Worm (Caenorhabditis elegans) whole organism, L4 larva: ENCODE measurements around the gene sphr-1.

ENCODE experiments used
- F49E8.2 ChIP-seq: sonication (generic microtip); optimal IDR thresholded peaks from 2 replicates; lab custom pipeline; 2016; ENCODE audit warnings: missing compliant biosample characterization, mild to moderate bottlenecking, missing genetic modification characterization, borderline replicate concordance
- ceh-28 ChIP-seq: fragments of 150-350 bp; optimal IDR thresholded peaks from 2 replicates; lab custom pipeline; 2014; ENCODE audit warnings: missing biosample characterization, missing genetic modification reagents, missing genetic modification characterization
- dve-1 ChIP-seq: sonication (generic microtip); optimal IDR thresholded peaks from 2 replicates; lab custom pipeline; 2017; ENCODE audit warnings: antibody characterized with exemption, mild to moderate bottlenecking, missing genetic modification characterization, missing compliant biosample characterization; ENCODE audit not compliant: insufficient read depth
- madf-5 ChIP-seq, 2 experiments: fragments of 200-800 bp; sonication (Bioruptor generic); IDR thresholded peaks; 2 replicates each; pipeline ENCODE4 v1.3.6; 2022; ENCODE audit warnings: missing compliant biosample characterization in 2 of 2, missing genetic modification characterization in 2 of 2
- nhr-11 ChIP-seq: fragments of 150-350 bp; optimal IDR thresholded peaks from 2 replicates; lab custom pipeline; 2014; ENCODE audit warnings: missing biosample characterization, missing genetic modification characterization
- nhr-28 ChIP-seq: fragments of 150-350 bp; optimal IDR thresholded peaks from 2 replicates; lab custom pipeline; 2014; ENCODE audit warnings: missing biosample characterization, missing genetic modification characterization
- unc-62 ChIP-seq, 3 experiments: fragments of 150-350 bp in 1 of 3; sonication (generic microtip); optimal IDR thresholded peaks in 2 of 3; peaks in 1 of 3; 1 replicate in 1 of 3; 2 replicates in 2 of 3; lab custom pipeline; 2014 to 2017; ENCODE audit warnings: missing biosample characterization in 3 of 3, missing genetic modification characterization in 3 of 3, missing genetic modification reagents in 3 of 3, missing genotype in 1 of 3

DNA sequence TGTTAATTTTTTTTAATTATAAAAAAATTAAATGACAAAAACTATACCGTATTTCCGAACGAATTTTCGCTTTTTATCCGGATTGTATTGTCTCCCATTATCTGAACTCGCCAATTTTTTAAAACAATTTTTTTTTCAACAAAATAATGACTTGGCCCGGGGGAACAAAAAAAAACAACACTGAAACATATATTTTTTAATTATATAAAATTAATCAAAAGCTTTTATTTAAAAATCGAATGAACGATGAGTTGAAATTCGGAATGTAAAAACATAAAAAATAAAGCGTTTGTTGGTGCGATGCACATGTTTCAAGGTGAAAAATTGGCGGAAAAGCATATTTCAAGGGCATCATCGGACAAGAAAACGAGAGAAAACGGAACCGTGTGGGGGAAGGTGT, 22.1 kb downstream of the sphr-1 start, which contains the start of gene mdt-27:
- TF ChIP-seq unc-62 (GFP tag; optimal IDR thresholded peaks at IDR 0.05 in 1 of 2; lab: Kevin White, UChicago) = no peak
- TF ChIP-seq unc-62 (tag; optimal IDR thresholded peaks at IDR 0.05; lab: Kevin White, UChicago) = no peak
- TF ChIP-seq F49E8.2 (tag; lab: Kevin White, UChicago) = no peak
- no peak for TF ChIP-seq nhr-11
- TF ChIP-seq madf-5 (GFP tag; IDR thresholded peaks at IDR 0.05; lab: Robert Waterston, UW) = no peak
- TF ChIP-seq ceh-28 = no peak
- no peak for TF ChIP-seq dve-1 (tag; lab: Kevin White, UChicago)
- TF ChIP-seq nhr-28 (tag; lab: Kevin White, UChicago) = no peak
